Fruit fly (Drosophila melanogaster) whole organism, embryonic: ENCODE data around the gene CG9886.

Experiments
- CG12391 ChIP-seq: fragments of 200-800 bp; sonication (Bioruptor generic); optimal IDR thresholded peaks from 3 replicates; lab custom pipeline; 2018; ENCODE audit warnings: missing biosample characterization, mild to moderate bottlenecking, missing genetic modification characterization, moderate library complexity
- CG12744 ChIP-seq: fragments of 200-800 bp; sonication (Bioruptor generic); optimal IDR thresholded peaks from 2 replicates; lab custom pipeline; 2016; ENCODE audit warnings: missing biosample characterization, missing genetic modification characterization
- CG12769 ChIP-seq: fragments of 200-800 bp; sonication (Bioruptor generic); optimal IDR thresholded peaks from 2 replicates; lab custom pipeline; 2019; ENCODE audit warnings: missing biosample characterization, mild to moderate bottlenecking, missing genetic modification characterization, moderate library complexity
- CG14014 ChIP-seq: fragments of 200-800 bp; sonication (Bioruptor generic); IDR thresholded peaks from 2 replicates; pipeline ENCODE4 v1.3.6; 2022; ENCODE audit warnings: missing biosample characterization, missing genetic modification characterization
- CG14667 ChIP-seq: fragments of 200-800 bp; sonication (Bioruptor generic); IDR thresholded peaks from 2 replicates; pipeline ENCODE4 v1.3.6; 2022; ENCODE audit warnings: missing biosample characterization, missing genetic modification characterization
- CG15073 ChIP-seq: fragments of 200-800 bp; sonication (Bioruptor generic); optimal IDR thresholded peaks from 2 replicates; lab custom pipeline; 2016; ENCODE audit warnings: missing biosample characterization, missing genetic modification characterization
- CG1832 ChIP-seq: fragments of 200-800 bp; sonication (Bioruptor generic); optimal IDR thresholded peaks from 2 replicates; lab custom pipeline; 2017; ENCODE audit warnings: missing biosample characterization, mild to moderate bottlenecking, missing genetic modification characterization, inconsistent platforms
- CG3281 ChIP-seq: fragments of 200-800 bp; sonication (Bioruptor generic); optimal IDR thresholded peaks from 3 replicates; lab custom pipeline; 2017; ENCODE audit warnings: missing biosample characterization, mild to moderate bottlenecking, missing genetic modification characterization
- CG4854 ChIP-seq: fragments of 200-800 bp; sonication (Bioruptor generic); optimal IDR thresholded peaks from 2 replicates; lab custom pipeline; 2016; ENCODE audit warnings: missing biosample characterization, missing genetic modification characterization, inconsistent platforms
- CG5245 ChIP-seq: fragments of 200-800 bp; sonication (Bioruptor generic); optimal IDR thresholded peaks from 3 replicates; lab custom pipeline; 2016; ENCODE audit warnings: missing biosample characterization, missing genetic modification characterization
- CG6175 ChIP-seq: fragments of 200-800 bp; sonication (Bioruptor generic); IDR thresholded peaks from 3 replicates; pipeline ENCODE4 v1.3.6; 2022; ENCODE audit warnings: missing biosample characterization, missing genetic modification characterization
- CG6254 ChIP-seq: fragments of 200-800 bp; sonication (Bioruptor generic); optimal IDR thresholded peaks from 3 replicates; lab custom pipeline; 2017; ENCODE audit warnings: mild to moderate bottlenecking, missing biosample characterization, missing genetic modification reagents, missing genetic modification characterization
- CG7963 ChIP-seq: fragments of 200-800 bp; sonication (Bioruptor generic); IDR thresholded peaks from 3 replicates; pipeline ENCODE4 v1.3.6; 2022; ENCODE audit warnings: missing biosample characterization, missing genetic modification characterization; ENCODE audit not compliant: partially characterized antibody
- Dad ChIP-seq: fragments of 200-800 bp; sonication (Bioruptor generic); optimal IDR thresholded peaks from 3 replicates; lab custom pipeline; 2016; ENCODE audit warnings: missing biosample characterization, missing genetic modification characterization
- Dip3 ChIP-seq: fragments of 200-800 bp; sonication (Bioruptor generic); optimal IDR thresholded peaks from 3 replicates; lab custom pipeline; 2016; ENCODE audit warnings: missing biosample characterization, missing genetic modification characterization
- Dll ChIP-seq: fragments of 200-800 bp; sonication (Bioruptor generic); IDR thresholded peaks from 4 replicates; pipeline ENCODE4 v1.3.6; 2022; ENCODE audit warnings: missing biosample characterization, missing genetic modification characterization; ENCODE audit not compliant: partially characterized antibody
- Doc3 ChIP-seq: fragments of 200-800 bp; sonication (Bioruptor generic); IDR thresholded peaks from 3 replicates; pipeline ENCODE4 v1.3.6; 2022; ENCODE audit warnings: missing biosample characterization, missing genetic modification characterization; ENCODE audit not compliant: partially characterized antibody
- Ets65A ChIP-seq: fragments of 200-800 bp; sonication (Bioruptor generic); peaks from one replicate; lab custom pipeline; 2016; ENCODE audit warnings: missing biosample characterization, missing genetic modification characterization
- HHEX ChIP-seq: fragments of 200-800 bp; sonication (Bioruptor generic); optimal IDR thresholded peaks from 3 replicates; lab custom pipeline; 2017; ENCODE audit warnings: missing biosample characterization, mild to moderate bottlenecking, missing genetic modification characterization, missing genetic modification reagents
- MESR4 ChIP-seq: fragments of 200-800 bp; sonication (Bioruptor generic); optimal IDR thresholded peaks from 2 replicates; lab custom pipeline; 2018; ENCODE audit warnings: missing biosample characterization, mild to moderate bottlenecking, missing genetic modification characterization, moderate library complexity
- Nf-YA ChIP-seq: fragments of 200-800 bp; sonication (Bioruptor generic); IDR thresholded peaks from 2 replicates; pipeline ENCODE4 v1.3.6; 2022; ENCODE audit warnings: missing biosample characterization, missing genetic modification characterization
- Nf-YC ChIP-seq: fragments of 200-800 bp; optimal IDR thresholded peaks from 3 replicates; lab custom pipeline; 2019; ENCODE audit warnings: missing biosample characterization, mild to moderate bottlenecking, missing genetic modification characterization, moderate library complexity
- Optix ChIP-seq: fragments of 200-800 bp; sonication (Bioruptor generic); IDR thresholded peaks from 3 replicates; pipeline ENCODE4 v1.3.6; 2022; ENCODE audit warnings: missing biosample characterization, missing genetic modification characterization
- Side ChIP-seq: fragments of 200-800 bp; sonication (Bioruptor generic); optimal IDR thresholded peaks from 2 replicates; lab custom pipeline; 2016; ENCODE audit warnings: missing biosample characterization, missing genetic modification characterization
- Sin3A ChIP-seq: fragments of >200 bp; optimal IDR thresholded peaks from 2 replicates; lab custom pipeline; 2018
- Sox102F ChIP-seq: fragments of 200-800 bp; sonication (Bioruptor generic); optimal IDR thresholded peaks from 2 replicates; lab custom pipeline; 2018; ENCODE audit warnings: missing biosample characterization, mild to moderate bottlenecking, missing genetic modification characterization, moderate library complexity
- Sry-β ChIP-seq: fragments of 200-800 bp; sonication (Bioruptor generic); optimal IDR thresholded peaks from 2 replicates; lab custom pipeline; 2018; ENCODE audit warnings: missing biosample characterization, mild to moderate bottlenecking, missing genetic modification characterization, moderate library complexity
- Ssrp ChIP-seq: fragments of 200-800 bp; sonication (Bioruptor generic); optimal IDR thresholded peaks from 2 replicates; lab custom pipeline; 2018; ENCODE audit warnings: missing biosample characterization, mild to moderate bottlenecking, missing genetic modification characterization, moderate library complexity
- Stat92E ChIP-seq, 3 experiments: fragments of >200 bp in 2 of 3; fragments of 200-800 bp in 1 of 3; sonication (Bioruptor generic) in 1 of 3; optimal IDR thresholded peaks; 2 replicates each; lab custom pipeline; 2017 to 2019; ENCODE audit warnings: missing biosample characterization in 3 of 3, missing genetic modification characterization in 3 of 3, mild to moderate bottlenecking in 1 of 3, moderate library complexity in 1 of 3
- ab ChIP-seq: fragments of 200-800 bp; sonication (Bioruptor generic); optimal IDR thresholded peaks from 2 replicates; lab custom pipeline; 2016; ENCODE audit warnings: missing biosample characterization, missing genetic modification characterization
- disco-r ChIP-seq: fragments of 200-800 bp; sonication (Bioruptor generic); optimal IDR thresholded peaks from 2 replicates; lab custom pipeline; 2016; ENCODE audit warnings: missing biosample characterization, missing genetic modification characterization
- ems ChIP-seq: fragments of 200-800 bp; sonication (Bioruptor generic); optimal IDR thresholded peaks from 3 replicates; lab custom pipeline; 2016; ENCODE audit warnings: missing biosample characterization, missing genetic modification characterization
- ftz-f1 ChIP-seq: fragments of 200-800 bp; sonication (Bioruptor generic); optimal IDR thresholded peaks from 2 replicates; lab custom pipeline; 2016; ENCODE audit warnings: missing biosample characterization, missing genetic modification characterization
- grn ChIP-seq: fragments of 200-800 bp; sonication (Bioruptor generic); optimal IDR thresholded peaks from 3 replicates; lab custom pipeline; 2017; ENCODE audit warnings: missing biosample characterization, missing genetic modification characterization
- kay ChIP-seq: fragments of 200-800 bp; sonication (Bioruptor generic); optimal IDR thresholded peaks from 2 replicates; lab custom pipeline; 2016; ENCODE audit warnings: missing biosample characterization, missing genetic modification characterization
- maf-S ChIP-seq: fragments of 200-800 bp; sonication (Bioruptor generic); optimal IDR thresholded peaks from 2 replicates; lab custom pipeline; 2016; ENCODE audit warnings: missing biosample characterization, missing genetic modification characterization
- nau ChIP-seq: fragments of 200-800 bp; sonication (Bioruptor generic); optimal IDR thresholded peaks from 3 replicates; lab custom pipeline; 2017; ENCODE audit warnings: missing biosample characterization, mild to moderate bottlenecking, missing genetic modification characterization, missing genetic modification reagents
- org-1 ChIP-seq: fragments of 200-800 bp; sonication (Bioruptor generic); optimal IDR thresholded peaks from 2 replicates; lab custom pipeline; 2017; ENCODE audit warnings: missing biosample characterization, missing genetic modification characterization
- otp ChIP-seq: fragments of 200-800 bp; sonication (Bioruptor generic); IDR thresholded peaks from 3 replicates; pipeline ENCODE4, ENCODE4 v1.3.6; 2022; ENCODE audit warnings: missing biosample characterization, missing genetic modification characterization
- p53 ChIP-seq: fragments of 200-800 bp; sonication (Bioruptor generic); optimal IDR thresholded peaks from 2 replicates; lab custom pipeline; 2016; ENCODE audit warnings: missing biosample characterization, missing genetic modification characterization
- peb ChIP-seq: fragments of 200-800 bp; sonication (Bioruptor generic); IDR thresholded peaks from 2 replicates; pipeline ENCODE4 v1.3.6; 2022; ENCODE audit warnings: missing biosample characterization, missing genetic modification characterization
- pfk ChIP-seq: fragments of 200-800 bp; sonication (Bioruptor generic); optimal IDR thresholded peaks from 2 replicates; lab custom pipeline; 2018; ENCODE audit warnings: missing biosample characterization, mild to moderate bottlenecking, missing genetic modification characterization, moderate library complexity
- row ChIP-seq: fragments of 200-800 bp; sonication (Bioruptor generic); IDR thresholded peaks from 3 replicates; pipeline ENCODE4 v1.3.6; 2022; ENCODE audit warnings: missing biosample characterization, missing genetic modification characterization
- run ChIP-seq: fragments of 200-800 bp; sonication (Bioruptor generic); optimal IDR thresholded peaks from 3 replicates; lab custom pipeline; 2018; ENCODE audit warnings: missing biosample characterization, mild to moderate bottlenecking, missing genetic modification characterization
- sim ChIP-seq: fragments of 200-800 bp; sonication (Bioruptor generic); IDR thresholded peaks from 2 replicates; pipeline ENCODE4 v1.3.6; 2022; ENCODE audit warnings: missing biosample characterization, missing genetic modification characterization
- tgo ChIP-seq: fragments of 200-800 bp; sonication (Bioruptor generic); IDR thresholded peaks from 3 replicates; pipeline ENCODE4 v1.3.6; 2022; ENCODE audit warnings: missing biosample characterization, missing genetic modification characterization
- tna ChIP-seq: fragments of 200-800 bp; sonication (Bioruptor generic); IDR thresholded peaks from 2 replicates; pipeline ENCODE4 v1.3.6; 2022; ENCODE audit warnings: missing biosample characterization, missing genetic modification characterization; ENCODE audit not compliant: partially characterized antibody
- toy ChIP-seq: fragments of 200-800 bp; sonication (Bioruptor generic); IDR thresholded peaks from 2 replicates; pipeline ENCODE4 v1.3.6; 2022; ENCODE audit warnings: missing biosample characterization, missing genetic modification characterization
- unc-4 ChIP-seq: fragments of 200-800 bp; sonication (Bioruptor generic); IDR thresholded peaks from 2 replicates; pipeline ENCODE4 v1.3.6; 2022; ENCODE audit warnings: missing biosample characterization, missing genetic modification characterization; ENCODE audit not compliant: partially characterized antibody
- unpg ChIP-seq: fragments of 200-800 bp; sonication (Bioruptor generic); optimal IDR thresholded peaks from 3 replicates; lab custom pipeline; 2018; ENCODE audit warnings: missing biosample characterization, mild to moderate bottlenecking, missing genetic modification characterization, moderate library complexity

CG9886 gene

DNA sequence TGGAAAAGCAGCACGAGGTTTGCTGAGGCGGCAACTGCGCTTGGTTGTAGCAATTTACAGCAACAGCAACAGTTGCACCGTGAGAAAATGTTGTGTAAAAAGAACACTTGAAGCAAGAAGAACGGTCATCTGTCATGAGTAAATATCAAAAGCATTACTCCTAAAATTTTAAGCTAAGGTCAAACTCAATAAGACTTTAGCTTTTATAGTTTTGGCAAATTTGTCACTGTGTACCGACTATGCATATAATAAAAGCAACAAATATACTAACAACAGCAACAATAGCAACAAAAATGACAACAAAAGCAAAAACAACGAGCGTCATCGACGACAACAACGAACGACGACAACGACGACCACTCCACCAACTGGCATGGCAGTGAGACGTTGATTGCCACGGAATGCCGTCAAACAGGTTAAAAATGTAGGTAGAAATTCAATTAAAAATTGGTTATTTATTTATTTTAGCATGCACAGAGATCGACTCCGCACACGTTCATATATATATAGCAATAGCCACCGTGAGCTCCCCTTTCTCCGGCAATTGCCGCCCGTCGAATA is 12.9 kb downstream of the CG9886 start (continued):
- peak; percentile 88 for TF ChIP-seq unpg (GFP tag; lab: Kevin White, UChicago)
- TF ChIP-seq Ets65A (GFP tag; lab: Kevin White, UChicago) = peak; percentile 97
- peak; percentile 79 for TF ChIP-seq peb (GFP tag; lab: Robert Waterston, UW)
- TF ChIP-seq maf-S (GFP tag; lab: Kevin White, UChicago) = peak; percentile 76
- TF ChIP-seq row = peak; percentile 83
- no peak for TF ChIP-seq unc-4 (GFP tag; lab: Robert Waterston, UW)
- no peak for TF ChIP-seq MESR4 (GFP tag; lab: Kevin White, UChicago)
- no peak for TF ChIP-seq tna (GFP tag; lab: Robert Waterston, UW)
- TF ChIP-seq Sry-β (GFP tag; lab: Kevin White, UChicago) = no peak
- no peak for TF ChIP-seq CG7963 (GFP tag; lab: Robert Waterston, UW)
- peak; percentile 57 for TF ChIP-seq CG4854
- TF ChIP-seq sim (GFP tag; lab: Robert Waterston, UW) = peak; percentile 76
- peak; percentile 63 for TF ChIP-seq p53 (GFP tag; lab: Kevin White, UChicago)
- TF ChIP-seq toy = peak; percentile 54
- TF ChIP-seq CG12744 = peak; percentile 38
- TF ChIP-seq CG12391 (tag; lab: Kevin White, UChicago) = peak; percentile 80
- TF ChIP-seq Sin3A (lab: Kevin White, UChicago) = no peak
- peak; percentile 66 for TF ChIP-seq disco-r (GFP tag; lab: Kevin White, UChicago)
- peak; percentile 85 for TF ChIP-seq otp (GFP tag; lab: Robert Waterston, UW)
- TF ChIP-seq CG12769 (tag; lab: Kevin White, UChicago) = peak; percentile 80
- peak; percentile 57 for TF ChIP-seq HHEX
- peak; percentile 40 for TF ChIP-seq Dip3 (GFP tag; lab: Kevin White, UChicago)
- peak; percentile 46 for TF ChIP-seq CG14667
- TF ChIP-seq CG1832 (GFP tag; lab: Kevin White, UChicago) = no peak
- TF ChIP-seq pfk (GFP tag; lab: Kevin White, UChicago) = no peak
- peak; percentile 85; the same call in 2 of the 3 replicates for TF ChIP-seq Optix
- peak; percentile 30 for TF ChIP-seq CG3281 (GFP tag; lab: Kevin White, UChicago)
- TF ChIP-seq CG15073 (GFP tag; lab: Kevin White, UChicago) = no peak
- TF ChIP-seq nau (GFP tag; lab: Kevin White, UChicago) = peak; percentile 69
- peak; percentile 79 for TF ChIP-seq Side (GFP tag; lab: Kevin White, UChicago)
- TF ChIP-seq CG6254 (GFP tag; lab: Kevin White, UChicago) = peak; percentile 53
- no peak for TF ChIP-seq CG6175 (GFP tag; lab: Robert Waterston, UW)
- TF ChIP-seq ab (GFP tag; lab: Kevin White, UChicago) = peak; percentile 24
- no peak for TF ChIP-seq ftz-f1 (GFP tag; lab: Kevin White, UChicago)
- no peak for TF ChIP-seq Doc3 (GFP tag; lab: Robert Waterston, UW)
- peak; percentile 29 for TF ChIP-seq Nf-YC (tag; lab: Kevin White, UChicago)
- no peak for TF ChIP-seq Dll (GFP tag; lab: Robert Waterston, UW)
- TF ChIP-seq CG14014 (GFP tag; lab: Robert Waterston, UW) = peak; percentile 80
- peak; percentile 85 for TF ChIP-seq Ssrp (tag; lab: Kevin White, UChicago)
- TF ChIP-seq Stat92E (GFP tag; optimal IDR thresholded peaks at IDR 0.05; lab: Kevin White, UChicago) = no peak
- TF ChIP-seq Dad = peak; percentile 76
- peak; percentile 89 for TF ChIP-seq tgo (GFP tag; lab: Robert Waterston, UW)
- TF ChIP-seq kay (GFP tag; lab: Kevin White, UChicago) = peak; percentile 67
- peak; percentile 75 for TF ChIP-seq Nf-YA (GFP tag; lab: Robert Waterston, UW)
- peak; percentile 95 for TF ChIP-seq Sox102F (GFP tag; lab: Kevin White, UChicago)
- TF ChIP-seq grn (GFP tag; lab: Kevin White, UChicago) = peak; percentile 10
- TF ChIP-seq CG5245 (GFP tag; lab: Kevin White, UChicago) = peak; percentile 90
- peak; percentile 74 for TF ChIP-seq ems
- TF ChIP-seq org-1 = peak; percentile 77
- peak; percentile 63 for TF ChIP-seq run
